Fruit fly (Drosophila melanogaster) whole organism, prepupa: ENCODE data around the gene mon2.

Experiments used
- CG10631 ChIP-seq: fragments of 200-800 bp; sonication (Bioruptor generic); optimal IDR thresholded peaks from 2 replicates; lab custom pipeline; 2016; ENCODE audit warnings: missing biosample characterization, missing genetic modification characterization
- CG11294 ChIP-seq: fragments of 200-800 bp; sonication (Bioruptor generic); IDR thresholded peaks from 2 replicates; pipeline ENCODE4 v1.3.6; 2022; ENCODE audit warnings: missing biosample characterization, missing genetic modification characterization
- CG11762 ChIP-seq: fragments of 200-800 bp; sonication (Bioruptor generic); optimal IDR thresholded peaks from 3 replicates; lab custom pipeline; 2016; ENCODE audit warnings: missing biosample characterization, missing genetic modification characterization; ENCODE audit not compliant: insufficient read depth
- CG11902 ChIP-seq: fragments of 200-800 bp; sonication (Bioruptor generic); optimal IDR thresholded peaks from 3 replicates; lab custom pipeline; 2016; ENCODE audit warnings: missing biosample characterization, missing genetic modification characterization
- CG1621 ChIP-seq: fragments of 200-800 bp; sonication (Bioruptor generic); optimal IDR thresholded peaks from 3 replicates; lab custom pipeline; 2018; ENCODE audit warnings: missing biosample characterization, mild to moderate bottlenecking, missing genetic modification characterization
- CG16779 ChIP-seq: fragments of 200-800 bp; sonication (Bioruptor generic); optimal IDR thresholded peaks from 3 replicates; lab custom pipeline; 2017; ENCODE audit warnings: missing biosample characterization, mild to moderate bottlenecking, missing genetic modification characterization
- CG31627 ChIP-seq: fragments of 200-800 bp; sonication (Bioruptor generic); optimal IDR thresholded peaks from 3 replicates; lab custom pipeline; 2016; ENCODE audit warnings: missing biosample characterization, missing genetic modification characterization
- CG34406 ChIP-seq: fragments of 200-800 bp; sonication (Bioruptor generic); optimal IDR thresholded peaks from 3 replicates; lab custom pipeline; 2016; ENCODE audit warnings: missing biosample characterization, missing genetic modification characterization
- CG3919 ChIP-seq: fragments of 200-800 bp; sonication (Bioruptor generic); optimal IDR thresholded peaks from 3 replicates; lab custom pipeline; 2016; ENCODE audit warnings: missing biosample characterization, missing genetic modification characterization
- CG4318 ChIP-seq: fragments of 200-800 bp; sonication (Bioruptor generic); optimal IDR thresholded peaks from 3 replicates; lab custom pipeline; 2017; ENCODE audit warnings: missing biosample characterization, mild to moderate bottlenecking, missing genetic modification characterization
- CG6792 ChIP-seq: fragments of 200-800 bp; sonication (Bioruptor generic); optimal IDR thresholded peaks from 3 replicates; lab custom pipeline; 2016; ENCODE audit warnings: missing biosample characterization, missing genetic modification characterization
- CG6854 ChIP-seq: fragments of 200-800 bp; sonication (Bioruptor generic); optimal IDR thresholded peaks from 2 replicates; lab custom pipeline; 2017; ENCODE audit warnings: missing biosample characterization, mild to moderate bottlenecking, missing genetic modification characterization
- CG8119 ChIP-seq: fragments of 200-800 bp; sonication (Bioruptor generic); IDR thresholded peaks from 3 replicates; pipeline ENCODE4 v1.3.6; 2022; ENCODE audit warnings: missing biosample characterization, missing genetic modification characterization
- CG8319 ChIP-seq: fragments of 200-800 bp; sonication (Bioruptor generic); optimal IDR thresholded peaks from 3 replicates; lab custom pipeline; 2016; ENCODE audit warnings: missing biosample characterization, missing genetic modification characterization
- CG8632 ChIP-seq: fragments of 200-800 bp; sonication (Bioruptor generic); optimal IDR thresholded peaks from 3 replicates; lab custom pipeline; 2016; ENCODE audit warnings: missing biosample characterization, missing genetic modification characterization
- CG9139 ChIP-seq: fragments of 200-800 bp; sonication (Bioruptor generic); optimal IDR thresholded peaks from 3 replicates; lab custom pipeline; 2017; ENCODE audit warnings: missing biosample characterization, mild to moderate bottlenecking, missing genetic modification characterization
- Eip75B ChIP-seq: fragments of 200-800 bp; sonication (Bioruptor generic); optimal IDR thresholded peaks from 3 replicates; lab custom pipeline; 2016; ENCODE audit warnings: missing biosample characterization, missing genetic modification characterization
- Eip78C ChIP-seq: fragments of 200-800 bp; sonication (Bioruptor generic); peaks from one replicate; lab custom pipeline; 2016; ENCODE audit warnings: missing biosample characterization, missing genetic modification characterization
- Eip93F ChIP-seq: fragments of 200-800 bp; sonication (Bioruptor generic); optimal IDR thresholded peaks from 2 replicates; lab custom pipeline; 2016; ENCODE audit warnings: missing biosample characterization, mild to moderate bottlenecking, missing genetic modification characterization
- Gug ChIP-seq: fragments of 200-800 bp; sonication (Bioruptor generic); IDR thresholded peaks from 2 replicates; pipeline ENCODE4 v1.3.6; 2022; ENCODE audit warnings: missing biosample characterization, missing genetic modification characterization
- Hr38 ChIP-seq: sonication (Bioruptor generic); optimal IDR thresholded peaks from 2 replicates; lab custom pipeline; 2016; ENCODE audit warnings: missing biosample characterization, missing genetic modification characterization
- OdsH ChIP-seq: fragments of 200-800 bp; sonication (Bioruptor generic); optimal IDR thresholded peaks from 3 replicates; lab custom pipeline; 2016; ENCODE audit warnings: missing biosample characterization, missing genetic modification characterization
- Smox ChIP-seq: fragments of 200-800 bp; sonication (Bioruptor generic); optimal IDR thresholded peaks from 3 replicates; lab custom pipeline; 2016; ENCODE audit warnings: missing biosample characterization, missing genetic modification characterization
- Sox15 ChIP-seq: fragments of 200-800 bp; sonication (Bioruptor generic); optimal IDR thresholded peaks from 3 replicates; lab custom pipeline; 2016; ENCODE audit warnings: missing biosample characterization, missing genetic modification characterization
- achi ChIP-seq: fragments of 200-800 bp; sonication (Bioruptor generic); optimal IDR thresholded peaks from 3 replicates; lab custom pipeline; 2016; ENCODE audit warnings: missing biosample characterization, missing genetic modification characterization
- cyc ChIP-seq: fragments of 200-800 bp; sonication (Bioruptor generic); optimal IDR thresholded peaks from 3 replicates; lab custom pipeline; 2016; ENCODE audit warnings: missing biosample characterization, missing genetic modification characterization
- eg ChIP-seq: fragments of 200-800 bp; sonication (Bioruptor generic); IDR thresholded peaks from 3 replicates; pipeline ENCODE4 v1.3.6; 2022; ENCODE audit warnings: missing biosample characterization, missing genetic modification characterization
- fkh ChIP-seq: fragments of 200-800 bp; sonication (Bioruptor generic); optimal IDR thresholded peaks from 3 replicates; lab custom pipeline; 2017; ENCODE audit warnings: missing biosample characterization, mild to moderate bottlenecking, missing genetic modification characterization, moderate library complexity
- lz ChIP-seq: fragments of 200-800 bp; sonication (Bioruptor generic); optimal IDR thresholded peaks from 3 replicates; lab custom pipeline; 2016; ENCODE audit warnings: missing biosample characterization, missing genetic modification characterization
- net ChIP-seq: fragments of 200-800 bp; sonication (Bioruptor generic); optimal IDR thresholded peaks from 3 replicates; lab custom pipeline; 2016; ENCODE audit warnings: missing biosample characterization, missing genetic modification characterization
- salr ChIP-seq, 2 experiments: fragments of 200-800 bp; sonication (Bioruptor generic); optimal IDR thresholded peaks; 3 replicates each; lab custom pipeline; 2016 to 2018; ENCODE audit warnings: missing biosample characterization in 2 of 2, missing genetic modification characterization in 2 of 2, mild to moderate bottlenecking in 1 of 2
- spab ChIP-seq: fragments of 200-800 bp; sonication (Bioruptor generic); optimal IDR thresholded peaks from 2 replicates; lab custom pipeline; 2017; ENCODE audit warnings: missing biosample characterization, mild to moderate bottlenecking, missing genetic modification characterization, missing genetic modification reagents
- ss ChIP-seq, 2 experiments: fragments of 200-800 bp; sonication (Bioruptor generic); optimal IDR thresholded peaks; 2 replicates in 1 of 2; 3 replicates in 1 of 2; lab custom pipeline; 2017 to 2018; ENCODE audit warnings: mild to moderate bottlenecking in 2 of 2, missing biosample characterization in 2 of 2, missing genetic modification characterization in 2 of 2, moderate library complexity in 1 of 2
- svp ChIP-seq: fragments of 200-800 bp; sonication (Bioruptor generic); peaks from one replicate; lab custom pipeline; 2016; ENCODE audit warnings: missing biosample characterization, missing genetic modification characterization
- topi ChIP-seq: fragments of 200-800 bp; sonication (Bioruptor generic); optimal IDR thresholded peaks from 3 replicates; lab custom pipeline; 2016; ENCODE audit warnings: missing biosample characterization, missing genetic modification characterization
- vri ChIP-seq: fragments of 200-800 bp; sonication (Bioruptor generic); optimal IDR thresholded peaks from 3 replicates; lab custom pipeline; 2016; ENCODE audit warnings: missing biosample characterization, mild to moderate bottlenecking, missing genetic modification characterization

mon2 gene

DNA sequence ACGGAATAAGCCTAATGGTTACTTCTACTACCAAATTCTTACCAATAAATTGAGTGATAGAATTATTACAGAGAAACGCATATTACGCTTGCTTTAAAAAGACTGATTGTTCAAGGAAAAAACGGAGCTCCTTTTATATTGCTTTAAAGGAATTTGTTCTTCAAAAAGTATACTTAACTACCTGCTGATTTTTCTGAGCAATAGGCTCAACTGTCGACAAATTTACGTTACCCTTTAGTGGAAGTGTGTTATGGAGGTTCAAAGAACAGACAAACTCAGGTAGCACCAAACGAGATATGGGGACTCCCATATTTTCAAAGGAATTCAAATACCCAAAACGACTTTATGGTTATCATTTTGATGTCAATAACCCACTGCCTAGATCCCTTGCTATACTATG lies 20.1 kb upstream of the mon2 start, which contains the start of gene CG42762:
CG42762 (minus strand) TSS at position 101 of the 400 bp plus-strand sequence.
- TF ChIP-seq eg (GFP tag; lab: Robert Waterston, UW): no peak
- no peak for TF ChIP-seq Smox (GFP tag; lab: Kevin White, UChicago)
- TF ChIP-seq Eip78C: no peak
- TF ChIP-seq CG6854: no peak
- no peak for TF ChIP-seq CG11294
- TF ChIP-seq ss (GFP tag; optimal IDR thresholded peaks at IDR 0.05; lab: Kevin White, UChicago): no peak
- no peak for TF ChIP-seq CG11762
- no peak for TF ChIP-seq CG4318 (GFP tag; lab: Kevin White, UChicago)
- TF ChIP-seq Sox15 (GFP tag; lab: Kevin White, UChicago): no peak
- TF ChIP-seq CG8119 (GFP tag; lab: Robert Waterston, UW): no peak
- no peak for TF ChIP-seq Eip75B (GFP tag; lab: Kevin White, UChicago)
- TF ChIP-seq CG8319 (GFP tag; lab: Kevin White, UChicago): no peak
- TF ChIP-seq CG6792 (GFP tag; lab: Kevin White, UChicago): no peak
- no peak for TF ChIP-seq CG3919
- no peak for TF ChIP-seq OdsH (GFP tag; lab: Kevin White, UChicago)

DNA sequence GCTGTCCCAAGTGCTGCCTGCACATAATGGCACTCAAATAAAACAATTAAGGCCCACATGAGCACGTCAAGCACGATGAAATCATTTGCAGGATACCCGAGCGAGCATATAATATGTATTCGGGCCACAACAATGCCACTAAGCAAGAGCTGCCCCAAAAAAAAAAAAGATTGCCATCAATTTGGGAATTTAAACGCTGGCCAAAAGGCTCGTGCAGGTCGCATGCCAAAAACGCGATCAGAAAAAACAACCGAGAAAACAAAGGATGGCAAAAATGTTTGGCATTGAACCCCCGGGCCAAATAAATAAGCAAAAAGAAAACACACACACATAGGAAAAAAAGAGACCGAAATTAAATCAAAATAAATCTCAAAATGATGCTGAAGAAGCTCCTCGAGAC lies 18.9 kb upstream of the mon2 start:
- no peak for TF ChIP-seq CG9139
- peak; percentile 12 for TF ChIP-seq vri (GFP tag; lab: Kevin White, UChicago)
- TF ChIP-seq CG6854: peak; percentile 77

DNA sequence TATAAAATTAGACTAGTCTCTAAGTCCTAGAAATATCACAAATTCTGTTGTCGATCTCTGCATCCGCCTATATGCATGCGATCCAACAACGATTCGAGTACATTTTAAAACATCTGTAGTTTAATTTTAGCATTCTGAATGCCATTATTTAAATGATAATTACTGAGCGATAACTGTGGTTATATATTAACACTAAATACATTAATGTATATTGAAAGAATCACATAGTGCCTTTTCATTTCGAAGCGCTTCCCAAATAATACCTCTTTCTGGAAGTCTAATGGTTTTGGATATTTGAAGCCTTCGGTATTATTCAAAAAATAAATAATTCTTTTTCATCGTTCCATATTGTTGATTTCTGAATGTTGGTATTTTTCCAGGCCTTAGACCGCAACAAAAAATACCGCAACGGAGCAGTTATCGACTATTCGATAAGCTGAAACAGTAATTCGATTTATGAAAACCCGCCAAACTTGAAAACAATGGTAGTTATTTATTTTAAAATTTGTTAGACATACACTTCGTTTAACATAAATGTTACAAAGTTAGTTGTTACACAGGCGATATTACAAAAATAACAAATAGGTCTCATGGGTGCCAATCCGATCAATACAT lies 10.1 kb upstream of the mon2 start:
- no peak for TF ChIP-seq net (GFP tag; lab: Kevin White, UChicago)
- no peak for TF ChIP-seq lz (GFP tag; lab: Kevin White, UChicago)
- TF ChIP-seq topi: no peak
- no peak for TF ChIP-seq Gug
- TF ChIP-seq salr (GFP tag; optimal IDR thresholded peaks at IDR 0.05; lab: Kevin White, UChicago): no peak
- no peak for TF ChIP-seq CG11902
- no peak for TF ChIP-seq fkh (GFP tag; lab: Kevin White, UChicago)
- no peak for TF ChIP-seq Eip75B (GFP tag; lab: Kevin White, UChicago)
- no peak for TF ChIP-seq CG1621 (tag; lab: Kevin White, UChicago)
- TF ChIP-seq CG31627 (GFP tag; lab: Kevin White, UChicago): no peak
- no peak for TF ChIP-seq achi (GFP tag; lab: Kevin White, UChicago)
- TF ChIP-seq Hr38 (GFP tag; lab: Kevin White, UChicago): no peak
- no peak for TF ChIP-seq CG16779
- no peak for TF ChIP-seq cyc (GFP tag; lab: Kevin White, UChicago)
- no peak for TF ChIP-seq CG3919
- TF ChIP-seq Eip93F: no peak
- TF ChIP-seq CG10631 (GFP tag; lab: Kevin White, UChicago): no peak
- no peak for TF ChIP-seq svp (GFP tag; lab: Kevin White, UChicago)
- TF ChIP-seq spab (GFP tag; lab: Kevin White, UChicago): no peak

DNA sequence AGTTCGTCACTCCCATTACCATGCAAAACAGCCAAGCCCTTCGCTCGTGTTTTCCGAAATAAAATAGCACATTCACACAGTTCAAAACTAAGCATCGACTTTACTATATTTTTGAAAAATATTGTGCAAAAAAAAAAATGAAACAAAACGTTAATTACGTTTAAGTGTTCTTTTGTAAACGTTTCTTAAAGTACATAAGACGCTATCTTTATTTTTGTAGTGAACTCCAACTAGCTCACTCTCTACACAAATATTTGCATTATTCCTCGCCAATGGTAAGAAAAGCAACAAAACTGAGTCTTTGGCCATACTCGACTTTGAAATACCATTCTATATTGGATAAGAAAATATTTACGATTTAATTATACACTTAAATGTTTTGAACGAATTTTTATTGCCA lies 6.9 kb upstream of the mon2 start:
- TF ChIP-seq CG11762 (no peak), CG10631 (GFP tag; lab: Kevin White, UChicago) (no peak), CG8632 (GFP tag; lab: Kevin White, UChicago) (no peak), CG34406 (GFP tag; lab: Kevin White, UChicago) (no peak), CG8119 (GFP tag; lab: Robert Waterston, UW) (no peak), fkh (GFP tag; lab: Kevin White, UChicago) (no peak)
